Fruit fly (Drosophila melanogaster) whole organism, embryonic: ENCODE measurements around the gene topi.

Source experiments
- Adf1 ChIP-seq: fragments of 200-800 bp; sonication (Bioruptor generic); IDR thresholded peaks from 2 replicates; pipeline ENCODE4 v1.3.6; 2022; ENCODE audit warnings: missing biosample characterization, missing genetic modification characterization
- BEAF-32 ChIP-seq: fragments of 200-800 bp; sonication (Bioruptor generic); optimal IDR thresholded peaks from 3 replicates; lab custom pipeline; 2017; ENCODE audit warnings: missing biosample characterization, missing genetic modification characterization, mild to moderate bottlenecking, moderate library complexity, missing genetic modification reagents
- CG11093 ChIP-seq: fragments of 200-800 bp; sonication (Bioruptor generic); IDR thresholded peaks from 3 replicates; pipeline ENCODE4 v1.3.6; 2022; ENCODE audit warnings: missing biosample characterization, missing genetic modification characterization
- CG12104 ChIP-seq: fragments of 200-800 bp; sonication (Bioruptor generic); optimal IDR thresholded peaks from 3 replicates; lab custom pipeline; 2016; ENCODE audit warnings: missing biosample characterization, missing genetic modification characterization
- CG13424 ChIP-seq: fragments of 200-800 bp; sonication (Bioruptor generic); optimal IDR thresholded peaks from 2 replicates; lab custom pipeline; 2019; ENCODE audit warnings: missing biosample characterization, mild to moderate bottlenecking, missing genetic modification characterization, moderate library complexity
- CG14050 ChIP-seq: fragments of 200-800 bp; sonication (Bioruptor generic); IDR thresholded peaks from 3 replicates; pipeline ENCODE4 v1.3.6; 2022; ENCODE audit warnings: missing biosample characterization, missing genetic modification characterization
- CG16863 ChIP-seq: fragments of 200-800 bp; sonication (Bioruptor generic); optimal IDR thresholded peaks from 3 replicates; lab custom pipeline; 2016; ENCODE audit warnings: missing biosample characterization, missing genetic modification characterization
- CG17612 ChIP-seq: fragments of 200-800 bp; sonication (Bioruptor generic); IDR thresholded peaks from 2 replicates; pipeline ENCODE4 v1.3.6; 2022; ENCODE audit warnings: missing biosample characterization, missing genetic modification characterization
- CG18599 ChIP-seq: fragments of 200-800 bp; sonication (Bioruptor generic); optimal IDR thresholded peaks from 3 replicates; lab custom pipeline; 2017; ENCODE audit warnings: missing biosample characterization, missing genetic modification characterization, mild to moderate bottlenecking, moderate library complexity, missing genetic modification reagents
- CG32532 ChIP-seq: fragments of 200-800 bp; sonication (Bioruptor generic); IDR thresholded peaks from 2 replicates; pipeline ENCODE4 v1.3.6; 2022; ENCODE audit warnings: missing biosample characterization, missing genetic modification characterization
- CG32767 ChIP-seq: fragments of 200-800 bp; sonication (Bioruptor generic); IDR thresholded peaks from 2 replicates; pipeline ENCODE4 v1.3.6; 2022; ENCODE audit warnings: missing biosample characterization, missing genetic modification characterization
- CG3281 ChIP-seq: fragments of 200-800 bp; sonication (Bioruptor generic); optimal IDR thresholded peaks from 3 replicates; lab custom pipeline; 2017; ENCODE audit warnings: missing biosample characterization, mild to moderate bottlenecking, missing genetic modification characterization
- CG3838 ChIP-seq: fragments of 200-800 bp; sonication (Bioruptor generic); optimal IDR thresholded peaks from 3 replicates; lab custom pipeline; 2016; ENCODE audit warnings: missing biosample characterization, missing genetic modification characterization
- CG4820 ChIP-seq: fragments of 200-800 bp; sonication (Bioruptor generic); optimal IDR thresholded peaks from 3 replicates; lab custom pipeline; 2016; ENCODE audit warnings: missing biosample characterization, missing genetic modification characterization
- CG5245 ChIP-seq: fragments of 200-800 bp; sonication (Bioruptor generic); optimal IDR thresholded peaks from 3 replicates; lab custom pipeline; 2016; ENCODE audit warnings: missing biosample characterization, missing genetic modification characterization
- CG6175 ChIP-seq: fragments of 200-800 bp; sonication (Bioruptor generic); IDR thresholded peaks from 3 replicates; pipeline ENCODE4 v1.3.6; 2022; ENCODE audit warnings: missing biosample characterization, missing genetic modification characterization
- CG6854 ChIP-seq: fragments of 200-800 bp; sonication (Bioruptor generic); optimal IDR thresholded peaks from 3 replicates; lab custom pipeline; 2017; ENCODE audit warnings: missing biosample characterization, mild to moderate bottlenecking, missing genetic modification characterization
- CG7786 ChIP-seq: fragments of 200-800 bp; sonication (Bioruptor generic); optimal IDR thresholded peaks from 2 replicates; lab custom pipeline; 2016; ENCODE audit warnings: missing biosample characterization, missing genetic modification characterization
- CG8359 ChIP-seq: fragments of 200-800 bp; sonication (Bioruptor generic); optimal IDR thresholded peaks from 2 replicates; lab custom pipeline; 2017; ENCODE audit warnings: missing biosample characterization, mild to moderate bottlenecking, missing genetic modification characterization, borderline replicate concordance
- Camta ChIP-seq: fragments of 200-800 bp; sonication (Bioruptor generic); optimal IDR thresholded peaks from 2 replicates; lab custom pipeline; 2016; ENCODE audit warnings: missing biosample characterization, missing genetic modification characterization
- CkIIα-i1 ChIP-seq: fragments of 200-800 bp; sonication (Bioruptor generic); IDR thresholded peaks from 2 replicates; pipeline ENCODE4 v1.3.6; 2022; ENCODE audit warnings: missing biosample characterization, missing genetic modification characterization
- CoRest ChIP-seq: fragments of 200-800 bp; sonication (Bioruptor generic); optimal IDR thresholded peaks from 3 replicates; lab custom pipeline; 2018; ENCODE audit warnings: missing biosample characterization, mild to moderate bottlenecking, missing genetic modification characterization, moderate library complexity
- D ChIP-seq, 2 experiments: fragments of 200-800 bp in 1 of 2; fragments of >200 bp in 1 of 2; sonication (Bioruptor generic) in 1 of 2; optimal IDR thresholded peaks; 2 replicates in 1 of 2; 3 replicates in 1 of 2; lab custom pipeline; 2017; ENCODE audit warnings: mild to moderate bottlenecking in 1 of 2, missing biosample characterization in 1 of 2, missing genetic modification characterization in 1 of 2, missing genetic modification reagents in 1 of 2
- Fer2 ChIP-seq: fragments of 200-800 bp; sonication (Bioruptor generic); optimal IDR thresholded peaks from 2 replicates; lab custom pipeline; 2018; ENCODE audit warnings: missing biosample characterization, mild to moderate bottlenecking, missing genetic modification characterization, moderate library complexity
- HLH3B ChIP-seq: fragments of 200-800 bp; sonication (Bioruptor generic); IDR thresholded peaks from 2 replicates; pipeline ENCODE4 v1.3.6; 2022; ENCODE audit warnings: missing biosample characterization, missing genetic modification characterization
- HLHmδ ChIP-seq: fragments of 200-800 bp; sonication (Bioruptor generic); optimal IDR thresholded peaks from 2 replicates; lab custom pipeline; 2018; ENCODE audit warnings: missing biosample characterization, mild to moderate bottlenecking, missing genetic modification characterization, moderate library complexity
- Hr3 ChIP-seq: fragments of 200-800 bp; sonication (Bioruptor generic); optimal IDR thresholded peaks from 3 replicates; lab custom pipeline; 2016; ENCODE audit warnings: missing biosample characterization, missing genetic modification characterization
- Hr51 ChIP-seq, 2 experiments: fragments of 200-800 bp; sonication (Bioruptor generic); optimal IDR thresholded peaks; 2 replicates in 1 of 2; 3 replicates in 1 of 2; lab custom pipeline; 2016 to 2018; ENCODE audit warnings: missing biosample characterization in 2 of 2, missing genetic modification characterization in 2 of 2, mild to moderate bottlenecking in 1 of 2, moderate library complexity in 1 of 2
- Hsf ChIP-seq: fragments of 200-800 bp; sonication (Bioruptor generic); optimal IDR thresholded peaks from 3 replicates; lab custom pipeline; 2016; ENCODE audit warnings: missing biosample characterization, missing genetic modification characterization
- Lhr ChIP-seq: fragments of 200-800 bp; sonication (Bioruptor generic); optimal IDR thresholded peaks from 3 replicates; lab custom pipeline; 2017; ENCODE audit warnings: mild to moderate bottlenecking, missing biosample characterization, missing genetic modification reagents, missing genetic modification characterization
- Opbp ChIP-seq: fragments of 200-800 bp; sonication (Bioruptor generic); IDR thresholded peaks from 3 replicates; pipeline ENCODE4 v1.3.6; 2022; ENCODE audit warnings: missing biosample characterization, missing genetic modification characterization; ENCODE audit not compliant: partially characterized antibody
- Sin3A ChIP-seq: fragments of >200 bp; optimal IDR thresholded peaks from 2 replicates; lab custom pipeline; 2018
- ato ChIP-seq: fragments of 200-800 bp; sonication (Bioruptor generic); IDR thresholded peaks from 2 replicates; pipeline ENCODE4 v1.3.6; 2022; ENCODE audit warnings: missing biosample characterization, missing genetic modification characterization; ENCODE audit not compliant: partially characterized antibody
- az2 ChIP-seq: fragments of 200-800 bp; sonication (Bioruptor generic); optimal IDR thresholded peaks from 3 replicates; lab custom pipeline; 2016; ENCODE audit warnings: missing biosample characterization, missing genetic modification characterization
- esg ChIP-seq: fragments of 200-800 bp; sonication (Bioruptor generic); conservative IDR thresholded peaks from 2 replicates; pipeline ENCODE4 v1.3.6; 2022; ENCODE audit warnings: missing biosample characterization, missing genetic modification characterization
- eve ChIP-seq, 2 experiments: fragments of >200 bp; optimal IDR thresholded peaks; 2 replicates each; lab custom pipeline; 2017; ENCODE audit warnings: missing biosample characterization in 2 of 2, missing genetic modification characterization in 2 of 2
- jigr1 ChIP-seq: fragments of 200-800 bp; sonication (Bioruptor generic); IDR thresholded peaks from 3 replicates; pipeline ENCODE4 v1.3.6; 2022; ENCODE audit warnings: missing biosample characterization, missing genetic modification characterization
- kay ChIP-seq: fragments of 200-800 bp; sonication (Bioruptor generic); optimal IDR thresholded peaks from 2 replicates; lab custom pipeline; 2016; ENCODE audit warnings: missing biosample characterization, missing genetic modification characterization
- maf-S ChIP-seq: fragments of 200-800 bp; sonication (Bioruptor generic); optimal IDR thresholded peaks from 2 replicates; lab custom pipeline; 2016; ENCODE audit warnings: missing biosample characterization, missing genetic modification characterization
- otp ChIP-seq: fragments of 200-800 bp; sonication (Bioruptor generic); IDR thresholded peaks from 3 replicates; pipeline ENCODE4, ENCODE4 v1.3.6; 2022; ENCODE audit warnings: missing biosample characterization, missing genetic modification characterization
- phol ChIP-seq: fragments of 200-800 bp; sonication (Bioruptor generic); optimal IDR thresholded peaks from 3 replicates; lab custom pipeline; 2018; ENCODE audit warnings: missing biosample characterization, mild to moderate bottlenecking, missing genetic modification characterization, moderate library complexity
- pita ChIP-seq: fragments of 200-800 bp; sonication (Bioruptor generic); optimal IDR thresholded peaks from 2 replicates; lab custom pipeline; 2017; ENCODE audit warnings: missing biosample characterization, mild to moderate bottlenecking, missing genetic modification characterization
- sc ChIP-seq, 3 experiments: fragments of >200 bp in 2 of 3; fragments of 200-800 bp in 1 of 3; sonication (Bioruptor generic) in 1 of 3; optimal IDR thresholded peaks; 2 replicates in 2 of 3; 3 replicates in 1 of 3; lab custom pipeline; 2017; ENCODE audit warnings: mild to moderate bottlenecking in 1 of 3, missing biosample characterization in 1 of 3, missing genetic modification characterization in 1 of 3, missing genetic modification reagents in 1 of 3
- schlank ChIP-seq: fragments of 200-800 bp; sonication (Bioruptor generic); optimal IDR thresholded peaks from 2 replicates; lab custom pipeline; 2018; ENCODE audit warnings: missing biosample characterization, mild to moderate bottlenecking, missing genetic modification characterization
- sens-2 ChIP-seq: fragments of 200-800 bp; sonication (Bioruptor generic); IDR thresholded peaks from 2 replicates; pipeline ENCODE4 v1.3.6; 2022; ENCODE audit warnings: missing biosample characterization, missing genetic modification characterization
- ssp ChIP-seq: fragments of 200-800 bp; sonication (Bioruptor generic); IDR thresholded peaks from 2 replicates; pipeline ENCODE4 v1.3.6; 2022; ENCODE audit warnings: missing biosample characterization, missing genetic modification characterization
- toy ChIP-seq: fragments of 200-800 bp; sonication (Bioruptor generic); IDR thresholded peaks from 2 replicates; pipeline ENCODE4 v1.3.6; 2022; ENCODE audit warnings: missing biosample characterization, missing genetic modification characterization
- usp ChIP-seq: fragments of >200 bp; optimal IDR thresholded peaks from 2 replicates; lab custom pipeline; 2017; ENCODE audit warnings: missing biosample characterization, missing genetic modification characterization
- wek ChIP-seq: fragments of 200-800 bp; sonication (Bioruptor generic); optimal IDR thresholded peaks from 3 replicates; lab custom pipeline; 2018; ENCODE audit warnings: missing biosample characterization, mild to moderate bottlenecking, missing genetic modification characterization, moderate library complexity
- zfh1 ChIP-seq: fragments of 200-800 bp; sonication (Bioruptor generic); IDR thresholded peaks from 3 replicates; pipeline ENCODE4 v1.3.6; 2022; ENCODE audit warnings: missing biosample characterization, missing genetic modification characterization

Gene topi

DNA sequence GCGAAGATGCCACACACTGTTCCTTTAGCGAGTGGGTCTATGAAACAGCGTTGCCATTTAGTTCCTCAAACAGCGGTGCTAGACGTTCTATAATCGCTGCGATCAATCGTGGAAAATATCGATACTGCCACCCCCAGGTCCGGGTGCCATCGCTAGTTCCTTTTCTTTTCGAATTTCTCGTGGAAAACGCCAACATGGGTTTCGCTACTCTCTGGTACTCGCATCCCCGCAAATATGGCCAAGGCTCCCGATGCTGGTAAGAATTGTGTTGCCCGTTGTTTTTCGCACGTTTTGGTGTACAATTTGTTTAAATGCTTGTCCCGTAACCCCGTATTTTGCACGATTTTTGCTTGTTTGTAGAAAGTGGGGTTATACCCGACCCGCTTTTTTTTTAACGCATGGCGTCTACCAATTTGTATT, 3.0 kb downstream of the topi start, which contains the start of gene RpS29 (continued):
- peak; percentile 84 for TF ChIP-seq maf-S (GFP tag; lab: Kevin White, UChicago)
- peak; percentile 54 for TF ChIP-seq HLHmδ (GFP tag; lab: Kevin White, UChicago)
- 0 out of 2 replicates have a peak, but pooled peaks have one; percentile 33 for TF ChIP-seq CkIIα-i1
- TF ChIP-seq phol (tag; lab: Kevin White, UChicago) = peak; percentile 82
- no peak for TF ChIP-seq usp
- TF ChIP-seq CG17612 (GFP tag; lab: Robert Waterston, UW) = peak; percentile 31; the same call in 1 of the 2 replicates
- TF ChIP-seq CG14050 (GFP tag; lab: Robert Waterston, UW) = peak; percentile 60
- TF ChIP-seq otp = peak; percentile 66; the same call in 2 of the 3 replicates
- TF ChIP-seq CG7786 (GFP tag; lab: Kevin White, UChicago) = peak; percentile 86
- peak; percentile 57; the same call in 1 of the 2 replicates for TF ChIP-seq CG32767 (GFP tag; lab: Robert Waterston, UW)
- peak; percentile 62 for TF ChIP-seq CG13424
- TF ChIP-seq CG12104 (GFP tag; lab: Kevin White, UChicago) = peak; percentile 68
- TF ChIP-seq kay (GFP tag; lab: Kevin White, UChicago) = peak; percentile 32
- peak; percentile 63 for TF ChIP-seq CoRest
- no peak for TF ChIP-seq eve (GFP tag; optimal IDR thresholded peaks at IDR 0.05; lab: Kevin White, UChicago)
- TF ChIP-seq zfh1 (GFP tag; lab: Robert Waterston, UW) = peak; percentile 84
- TF ChIP-seq sens-2 (GFP tag; lab: Robert Waterston, UW) = no peak; the same call in 1 of the 2 replicates
- peak; percentile 69 for TF ChIP-seq az2 (GFP tag; lab: Kevin White, UChicago)
- peak; percentile 90 for TF ChIP-seq Lhr (GFP tag; lab: Kevin White, UChicago)
- TF ChIP-seq wek = peak; percentile 68
- peak; percentile 31; the same call in 1 of the 2 replicates for TF ChIP-seq esg (GFP tag; lab: Robert Waterston, UW)
- no peak for TF ChIP-seq CG8359
- TF ChIP-seq CG18599 = peak; percentile 86
- TF ChIP-seq CG6854 (GFP tag; lab: Kevin White, UChicago) = peak; percentile 66
- TF ChIP-seq Hr3 = peak; percentile 50
- peak; percentile 73 for TF ChIP-seq HLH3B (GFP tag; lab: Robert Waterston, UW)
- TF ChIP-seq Hr51 (GFP tag; optimal IDR thresholded peaks at IDR 0.05; lab: Kevin White, UChicago) = peak; percentile 50 to 85
- peak; percentile 88 for TF ChIP-seq ato (GFP tag; lab: Robert Waterston, UW)
- TF ChIP-seq Fer2 = peak; percentile 70
- TF ChIP-seq toy = peak; percentile 51; the same call in 1 of the 2 replicates
- TF ChIP-seq CG16863 (GFP tag; lab: Kevin White, UChicago) = peak; percentile 77
- peak; percentile 85 for TF ChIP-seq schlank (tag; lab: Kevin White, UChicago)
- peak; percentile 84 for TF ChIP-seq CG6175
- no peak for TF ChIP-seq CG11093
- TF ChIP-seq ssp = peak; percentile 49
- TF ChIP-seq Adf1 = peak; percentile 74
- peak; percentile 72 for TF ChIP-seq Camta
- TF ChIP-seq BEAF-32 (GFP tag; lab: Kevin White, UChicago) = peak; percentile 98
- peak; percentile 97 for TF ChIP-seq Opbp
- TF ChIP-seq CG3838 (GFP tag; lab: Kevin White, UChicago) = no peak
- TF ChIP-seq jigr1 = no peak
- TF ChIP-seq Sin3A = peak; percentile 87
- TF ChIP-seq CG4820 (GFP tag; lab: Kevin White, UChicago) = peak; percentile 52
- peak; percentile 89 for TF ChIP-seq CG32532
- TF ChIP-seq Hsf = peak; percentile 86
- no peak for TF ChIP-seq sc (optimal IDR thresholded peaks at IDR 0.05; lab: Kevin White, UChicago)
- no peak for TF ChIP-seq sc (GFP tag; optimal IDR thresholded peaks at IDR 0.05; lab: Kevin White, UChicago)
- no peak for TF ChIP-seq pita (GFP tag; lab: Kevin White, UChicago)
- no peak for TF ChIP-seq D (optimal IDR thresholded peaks at IDR 0.05; lab: Kevin White, UChicago)
- peak; percentile 60 for TF ChIP-seq D (GFP tag; optimal IDR thresholded peaks at IDR 0.05; lab: Kevin White, UChicago)
- TF ChIP-seq CG3281 (GFP tag; lab: Kevin White, UChicago) = peak; percentile 85
- TF ChIP-seq CG5245 (GFP tag; lab: Kevin White, UChicago) = peak; percentile 66
